Fruit fly (Drosophila melanogaster) whole organism, embryonic: ENCODE results near the gene Dlc90F.

ENCODE experiments used
- Abd-B ChIP-seq: fragments of 200-800 bp; sonication (Bioruptor generic); optimal IDR thresholded peaks from 2 replicates; lab custom pipeline; 2018; ENCODE audit warnings: missing biosample characterization, mild to moderate bottlenecking, missing genetic modification characterization, moderate library complexity
- CG10209 ChIP-seq: fragments of 200-800 bp; sonication (Bioruptor generic); optimal IDR thresholded peaks from 3 replicates; lab custom pipeline; 2017; ENCODE audit warnings: missing biosample characterization, mild to moderate bottlenecking, missing genetic modification characterization, missing genetic modification reagents
- CG10979 ChIP-seq: fragments of 200-800 bp; sonication (Bioruptor generic); optimal IDR thresholded peaks from 2 replicates; lab custom pipeline; 2018; ENCODE audit warnings: missing biosample characterization, mild to moderate bottlenecking, missing genetic modification characterization, moderate library complexity
- CG11093 ChIP-seq: fragments of 200-800 bp; sonication (Bioruptor generic); IDR thresholded peaks from 3 replicates; pipeline ENCODE4 v1.3.6; 2022; ENCODE audit warnings: missing biosample characterization, missing genetic modification characterization
- CG12104 ChIP-seq: fragments of 200-800 bp; sonication (Bioruptor generic); optimal IDR thresholded peaks from 3 replicates; lab custom pipeline; 2016; ENCODE audit warnings: missing biosample characterization, missing genetic modification characterization
- CG12299 ChIP-seq: fragments of 200-800 bp; sonication (Bioruptor generic); optimal IDR thresholded peaks from 2 replicates; lab custom pipeline; 2018; ENCODE audit warnings: missing biosample characterization, mild to moderate bottlenecking, missing genetic modification characterization
- CG13424 ChIP-seq: fragments of 200-800 bp; sonication (Bioruptor generic); optimal IDR thresholded peaks from 2 replicates; lab custom pipeline; 2019; ENCODE audit warnings: missing biosample characterization, mild to moderate bottlenecking, missing genetic modification characterization, moderate library complexity
- CG13775 ChIP-seq: fragments of 200-800 bp; sonication (Bioruptor generic); optimal IDR thresholded peaks from 3 replicates; lab custom pipeline; 2017; ENCODE audit warnings: missing biosample characterization, mild to moderate bottlenecking, missing genetic modification characterization
- CG14014 ChIP-seq: fragments of 200-800 bp; sonication (Bioruptor generic); IDR thresholded peaks from 2 replicates; pipeline ENCODE4 v1.3.6; 2022; ENCODE audit warnings: missing biosample characterization, missing genetic modification characterization
- CG15601 ChIP-seq: fragments of 200-800 bp; sonication (Bioruptor generic); optimal IDR thresholded peaks from 3 replicates; lab custom pipeline; 2019; ENCODE audit warnings: missing biosample characterization, mild to moderate bottlenecking, missing genetic modification characterization, moderate library complexity
- CG17328 ChIP-seq: fragments of 200-800 bp; sonication (Bioruptor generic); IDR thresholded peaks from 2 replicates; pipeline ENCODE4 v1.3.6; 2022; ENCODE audit warnings: missing biosample characterization, missing genetic modification characterization
- CG17568 ChIP-seq: fragments of 200-800 bp; sonication (Bioruptor generic); optimal IDR thresholded peaks from 2 replicates; lab custom pipeline; 2018; ENCODE audit warnings: missing biosample characterization, mild to moderate bottlenecking, missing genetic modification characterization, moderate library complexity
- CG18599 ChIP-seq: fragments of 200-800 bp; sonication (Bioruptor generic); optimal IDR thresholded peaks from 3 replicates; lab custom pipeline; 2017; ENCODE audit warnings: missing biosample characterization, missing genetic modification characterization, mild to moderate bottlenecking, moderate library complexity, missing genetic modification reagents
- CG2678 ChIP-seq: fragments of 200-800 bp; sonication (Bioruptor generic); optimal IDR thresholded peaks from 3 replicates; lab custom pipeline; 2019; ENCODE audit warnings: missing biosample characterization, mild to moderate bottlenecking, missing genetic modification characterization, moderate library complexity
- CG32767 ChIP-seq: fragments of 200-800 bp; sonication (Bioruptor generic); IDR thresholded peaks from 2 replicates; pipeline ENCODE4 v1.3.6; 2022; ENCODE audit warnings: missing biosample characterization, missing genetic modification characterization
- CG4707 ChIP-seq: fragments of 200-800 bp; sonication (Bioruptor generic); optimal IDR thresholded peaks from 2 replicates; lab custom pipeline; 2018; ENCODE audit warnings: missing biosample characterization, mild to moderate bottlenecking, missing genetic modification characterization, moderate library complexity
- CG4730 ChIP-seq: fragments of 200-800 bp; sonication (Bioruptor generic); IDR thresholded peaks from 2 replicates; pipeline ENCODE4 v1.3.6; 2022; ENCODE audit warnings: missing biosample characterization, missing genetic modification characterization
- CG5180 ChIP-seq: fragments of 200-800 bp; sonication (Bioruptor generic); optimal IDR thresholded peaks from 3 replicates; lab custom pipeline; 2017; ENCODE audit warnings: missing biosample characterization, missing genetic modification characterization, mild to moderate bottlenecking, moderate library complexity, missing genetic modification reagents
- CG7839 ChIP-seq: fragments of 200-800 bp; sonication (Bioruptor generic); optimal IDR thresholded peaks from 3 replicates; lab custom pipeline; 2018; ENCODE audit warnings: missing biosample characterization, mild to moderate bottlenecking, missing genetic modification characterization, moderate library complexity
- D19B ChIP-seq: fragments of 200-800 bp; sonication (Bioruptor generic); optimal IDR thresholded peaks from 2 replicates; lab custom pipeline; 2017; ENCODE audit warnings: missing biosample characterization, mild to moderate bottlenecking, missing genetic modification characterization
- Dad ChIP-seq: fragments of 200-800 bp; sonication (Bioruptor generic); optimal IDR thresholded peaks from 3 replicates; lab custom pipeline; 2016; ENCODE audit warnings: missing biosample characterization, missing genetic modification characterization
- Dbx ChIP-seq: fragments of 200-800 bp; sonication (Bioruptor generic); IDR thresholded peaks from 3 replicates; pipeline ENCODE4 v1.3.6; 2022; ENCODE audit warnings: missing biosample characterization, missing genetic modification characterization
- Dp ChIP-seq: fragments of 200-800 bp; sonication (Bioruptor generic); optimal IDR thresholded peaks from 2 replicates; lab custom pipeline; 2018; ENCODE audit warnings: missing biosample characterization, mild to moderate bottlenecking, missing genetic modification characterization, moderate library complexity
- E2f2 ChIP-seq: fragments of 200-800 bp; sonication (Bioruptor generic); IDR thresholded peaks from 2 replicates; pipeline ENCODE4 v1.3.6; 2022; ENCODE audit warnings: missing biosample characterization, missing genetic modification characterization
- Eip74EF ChIP-seq, 2 experiments: fragments of 200-800 bp in 1 of 2; fragments of >200 bp in 1 of 2; sonication (Bioruptor generic) in 1 of 2; optimal IDR thresholded peaks; 2 replicates each; lab custom pipeline; 2017 to 2019; ENCODE audit warnings: missing biosample characterization in 2 of 2, missing genetic modification characterization in 2 of 2, mild to moderate bottlenecking in 1 of 2, moderate library complexity in 1 of 2
- Elba2 ChIP-seq: fragments of 200-800 bp; sonication (Bioruptor generic); optimal IDR thresholded peaks from 3 replicates; lab custom pipeline; 2016; ENCODE audit warnings: missing biosample characterization, missing genetic modification characterization
- H2.0 ChIP-seq: fragments of 200-800 bp; sonication (Bioruptor generic); IDR thresholded peaks from 2 replicates; pipeline ENCODE4 v1.3.6; 2022; ENCODE audit warnings: missing biosample characterization, missing genetic modification characterization
- Hand ChIP-seq: fragments of 200-800 bp; sonication (Bioruptor generic); optimal IDR thresholded peaks from 2 replicates; lab custom pipeline; 2017; ENCODE audit warnings: mild to moderate bottlenecking, missing biosample characterization, missing genetic modification reagents, missing genetic modification characterization
- Hr39 ChIP-seq: fragments of >200 bp; optimal IDR thresholded peaks from 2 replicates; lab custom pipeline; 2017
- NFAT ChIP-seq: fragments of 200-800 bp; sonication (Bioruptor generic); IDR thresholded peaks from 2 replicates; pipeline ENCODE4 v1.3.6; 2022; ENCODE audit warnings: missing biosample characterization, missing genetic modification characterization
- Pdp1 ChIP-seq, 2 experiments: fragments of 200-800 bp; sonication (Bioruptor generic); optimal IDR thresholded peaks; 3 replicates each; lab custom pipeline; 2016; ENCODE audit warnings: missing biosample characterization in 2 of 2, missing genetic modification characterization in 2 of 2, mild to moderate bottlenecking in 1 of 2, moderate library complexity in 1 of 2
- Sry-δ ChIP-seq: fragments of 200-800 bp; sonication (Bioruptor generic); optimal IDR thresholded peaks from 2 replicates; lab custom pipeline; 2016; ENCODE audit warnings: missing biosample characterization, missing genetic modification characterization
- Xbp1 ChIP-seq: fragments of 200-800 bp; sonication (Bioruptor generic); optimal IDR thresholded peaks from 3 replicates; lab custom pipeline; 2016; ENCODE audit warnings: missing biosample characterization, mild to moderate bottlenecking, missing genetic modification characterization
- YL-1 ChIP-seq: fragments of 200-800 bp; sonication (Bioruptor generic); optimal IDR thresholded peaks from 3 replicates; lab custom pipeline; 2017; ENCODE audit warnings: missing biosample characterization, mild to moderate bottlenecking, missing genetic modification characterization
- amos ChIP-seq: fragments of 200-800 bp; sonication (Bioruptor generic); IDR thresholded peaks from 2 replicates; pipeline ENCODE4 v1.3.6; 2022; ENCODE audit warnings: missing biosample characterization, missing genetic modification characterization; ENCODE audit not compliant: partially characterized antibody
- bigmax ChIP-seq: fragments of 200-800 bp; sonication (Bioruptor generic); optimal IDR thresholded peaks from 2 replicates; lab custom pipeline; 2018; ENCODE audit warnings: missing biosample characterization, mild to moderate bottlenecking, missing genetic modification characterization
- btn ChIP-seq: fragments of 200-800 bp; sonication (Bioruptor generic); optimal IDR thresholded peaks from 2 replicates; lab custom pipeline; 2016; ENCODE audit warnings: missing biosample characterization, missing genetic modification characterization
- cad ChIP-seq: fragments of >200 bp; optimal IDR thresholded peaks from 2 replicates; lab custom pipeline; 2017; ENCODE audit warnings: missing biosample characterization, missing genetic modification characterization
- cas ChIP-seq: fragments of 200-800 bp; sonication (Bioruptor generic); IDR thresholded peaks from 2 replicates; pipeline ENCODE4 v1.3.6; 2022; ENCODE audit warnings: missing biosample characterization, missing genetic modification characterization
- dysf ChIP-seq: fragments of 200-800 bp; sonication (Bioruptor generic); IDR thresholded peaks from 3 replicates; pipeline ENCODE4 v1.3.6; 2022; ENCODE audit warnings: missing biosample characterization, missing genetic modification characterization
- gfzf ChIP-seq: fragments of 200-800 bp; sonication (Bioruptor generic); optimal IDR thresholded peaks from 2 replicates; lab custom pipeline; 2016; ENCODE audit warnings: missing biosample characterization, mild to moderate bottlenecking, missing genetic modification characterization, moderate library complexity
- hbn ChIP-seq: fragments of 200-800 bp; sonication (Bioruptor generic); IDR thresholded peaks from 2 replicates; pipeline ENCODE4 v1.3.6; 2022; ENCODE audit warnings: missing biosample characterization, missing genetic modification characterization; ENCODE audit not compliant: partially characterized antibody
- jigr1 ChIP-seq: fragments of 200-800 bp; sonication (Bioruptor generic); IDR thresholded peaks from 3 replicates; pipeline ENCODE4 v1.3.6; 2022; ENCODE audit warnings: missing biosample characterization, missing genetic modification characterization
- jing ChIP-seq: fragments of 200-800 bp; sonication (Bioruptor generic); optimal IDR thresholded peaks from 2 replicates; lab custom pipeline; 2018; ENCODE audit warnings: missing biosample characterization, mild to moderate bottlenecking, missing genetic modification characterization
- pb ChIP-seq: fragments of 200-800 bp; sonication (Bioruptor generic); optimal IDR thresholded peaks from 3 replicates; lab custom pipeline; 2016; ENCODE audit warnings: missing biosample characterization, missing genetic modification characterization
- prd ChIP-seq, 3 experiments: fragments of >200 bp in 2 of 3; fragments of 200-800 bp in 1 of 3; sonication (Bioruptor generic) in 1 of 3; optimal IDR thresholded peaks in 2 of 3; IDR thresholded peaks in 1 of 3; 2 replicates in 2 of 3; 3 replicates in 1 of 3; pipeline versions ENCODE4 v1.3.6 to Lab custom; 2017 to 2022; ENCODE audit warnings: missing biosample characterization in 1 of 3, missing genetic modification characterization in 1 of 3
- ssp ChIP-seq: fragments of 200-800 bp; sonication (Bioruptor generic); IDR thresholded peaks from 2 replicates; pipeline ENCODE4 v1.3.6; 2022; ENCODE audit warnings: missing biosample characterization, missing genetic modification characterization
- toy ChIP-seq: fragments of 200-800 bp; sonication (Bioruptor generic); IDR thresholded peaks from 2 replicates; pipeline ENCODE4 v1.3.6; 2022; ENCODE audit warnings: missing biosample characterization, missing genetic modification characterization
- zf30C ChIP-seq: fragments of 200-800 bp; sonication (Bioruptor generic); optimal IDR thresholded peaks from 3 replicates; lab custom pipeline; 2018; ENCODE audit warnings: missing biosample characterization, mild to moderate bottlenecking, missing genetic modification characterization

Dlc90F gene

DNA sequence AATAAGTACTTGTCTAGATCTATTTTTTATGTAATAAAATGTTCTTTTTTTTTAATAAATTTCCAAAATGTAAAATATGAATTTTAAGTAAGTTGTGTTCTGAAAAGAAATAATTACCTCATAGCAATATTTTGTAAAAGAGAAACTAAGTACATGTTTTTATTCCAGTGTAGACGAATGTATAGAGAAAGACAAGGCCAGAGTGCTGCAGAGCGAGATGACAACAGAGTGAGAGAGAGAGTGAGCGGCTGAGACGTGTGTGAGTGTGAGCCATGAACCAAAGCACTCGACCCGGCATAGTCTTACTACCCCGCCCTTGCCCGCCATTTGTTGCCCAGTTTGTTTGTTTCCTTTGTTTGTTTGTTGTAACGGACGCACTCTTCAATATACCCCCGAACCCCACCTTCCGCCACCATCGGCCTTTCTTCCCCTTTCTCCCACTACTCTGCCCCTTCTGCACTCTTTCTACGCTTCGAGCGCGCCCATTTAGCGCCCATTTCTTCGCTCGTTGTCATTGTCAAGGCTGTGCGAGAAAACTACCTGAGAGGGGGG is 12.4 kb downstream of the Dlc90F start (continued):
- TF ChIP-seq Xbp1 (GFP tag; lab: Kevin White, UChicago) = peak; percentile 1
- TF ChIP-seq YL-1 (GFP tag; lab: Kevin White, UChicago) = no peak
- no peak for TF ChIP-seq jigr1 (GFP tag; lab: Robert Waterston, UW)
- TF ChIP-seq hbn (GFP tag; lab: Robert Waterston, UW) = no peak
- TF ChIP-seq NFAT (GFP tag; lab: Robert Waterston, UW) = peak; percentile 57
- peak; percentile 50 for TF ChIP-seq CG13775
- TF ChIP-seq D19B (GFP tag; lab: Kevin White, UChicago) = no peak
- peak; percentile 69 for TF ChIP-seq zf30C (GFP tag; lab: Kevin White, UChicago)
- TF ChIP-seq Hand (GFP tag; lab: Kevin White, UChicago) = peak; percentile 4
- TF ChIP-seq CG12299 (tag; lab: Kevin White, UChicago) = no peak
- peak; percentile 53 for TF ChIP-seq CG17568 (GFP tag; lab: Kevin White, UChicago)
- TF ChIP-seq dysf = no peak
- TF ChIP-seq CG13424 (tag; lab: Kevin White, UChicago) = peak; percentile 71
- no peak for TF ChIP-seq Elba2 (GFP tag; lab: Kevin White, UChicago)
- no peak for TF ChIP-seq Dbx (GFP tag; lab: Robert Waterston, UW)
- TF ChIP-seq CG4707 = peak; percentile 54
- peak; percentile 17 to 30 for TF ChIP-seq Pdp1 (GFP tag; optimal IDR thresholded peaks at IDR 0.05; lab: Kevin White, UChicago)
- TF ChIP-seq CG14014 (GFP tag; lab: Robert Waterston, UW) = no peak
- peak; percentile 76 for TF ChIP-seq CG7839 (tag; lab: Kevin White, UChicago)
- TF ChIP-seq pb (GFP tag; lab: Kevin White, UChicago) = peak; percentile 58
- peak in 1 of 2 experiments; percentile 74 for TF ChIP-seq Eip74EF (GFP tag; optimal IDR thresholded peaks at IDR 0.05; lab: Kevin White, UChicago)
- peak; percentile 61; the same call in 1 of the 3 replicates for TF ChIP-seq CG11093 (GFP tag; lab: Robert Waterston, UW)
- no peak for TF ChIP-seq Hr39
- TF ChIP-seq ssp (GFP tag; lab: Robert Waterston, UW) = no peak
- no peak for TF ChIP-seq Sry-δ (GFP tag; lab: Kevin White, UChicago)
- peak; percentile 10 for TF ChIP-seq Abd-B (GFP tag; lab: Kevin White, UChicago)
- TF ChIP-seq bigmax = peak; percentile 16
- TF ChIP-seq CG10209 (GFP tag; lab: Kevin White, UChicago) = peak; percentile 48
- TF ChIP-seq CG4730 (GFP tag; lab: Robert Waterston, UW) = no peak
- TF ChIP-seq cas = no peak; the same call in 1 of the 2 replicates
- no peak for TF ChIP-seq gfzf (GFP tag; lab: Kevin White, UChicago)
- TF ChIP-seq prd (optimal IDR thresholded peaks at IDR 0.05; lab: Kevin White, UChicago) = no peak
- TF ChIP-seq prd (GFP tag; IDR thresholded peaks at IDR 0.05; lab: Robert Waterston, UW) = no peak; the same call in 1 of the 3 replicates
- TF ChIP-seq E2f2 (GFP tag; lab: Robert Waterston, UW) = peak; percentile 36; the same call in 1 of the 2 replicates
- TF ChIP-seq CG10979 (tag; lab: Kevin White, UChicago) = peak; percentile 66
- TF ChIP-seq CG5180 = peak; percentile 76
- no peak for TF ChIP-seq amos
- TF ChIP-seq CG17328 (GFP tag; lab: Robert Waterston, UW) = peak; percentile 35; the same call in 1 of the 2 replicates
- TF ChIP-seq CG32767 (GFP tag; lab: Robert Waterston, UW) = no peak
- TF ChIP-seq CG2678 (tag; lab: Kevin White, UChicago) = peak; percentile 81
- no peak for TF ChIP-seq Dad (GFP tag; lab: Kevin White, UChicago)
- TF ChIP-seq Dp (GFP tag; lab: Kevin White, UChicago) = no peak
- TF ChIP-seq cad (GFP tag; lab: Kevin White, UChicago) = no peak
- TF ChIP-seq toy (GFP tag; lab: Robert Waterston, UW) = no peak
- 0 out of 2 replicates have a peak, but pooled peaks have one; percentile 16 for TF ChIP-seq H2.0
- no peak for TF ChIP-seq jing (GFP tag; lab: Kevin White, UChicago)
- no peak for TF ChIP-seq btn (GFP tag; lab: Kevin White, UChicago)
- peak; percentile 74 for TF ChIP-seq CG18599 (GFP tag; lab: Kevin White, UChicago)
- TF ChIP-seq CG15601 (tag; lab: Kevin White, UChicago) = peak; percentile 64
- TF ChIP-seq CG12104 (GFP tag; lab: Kevin White, UChicago) = peak; percentile 31
